Fruit fly (Drosophila melanogaster): ENCODE data around the gene CG34307.

CG34307 gene

DNA sequence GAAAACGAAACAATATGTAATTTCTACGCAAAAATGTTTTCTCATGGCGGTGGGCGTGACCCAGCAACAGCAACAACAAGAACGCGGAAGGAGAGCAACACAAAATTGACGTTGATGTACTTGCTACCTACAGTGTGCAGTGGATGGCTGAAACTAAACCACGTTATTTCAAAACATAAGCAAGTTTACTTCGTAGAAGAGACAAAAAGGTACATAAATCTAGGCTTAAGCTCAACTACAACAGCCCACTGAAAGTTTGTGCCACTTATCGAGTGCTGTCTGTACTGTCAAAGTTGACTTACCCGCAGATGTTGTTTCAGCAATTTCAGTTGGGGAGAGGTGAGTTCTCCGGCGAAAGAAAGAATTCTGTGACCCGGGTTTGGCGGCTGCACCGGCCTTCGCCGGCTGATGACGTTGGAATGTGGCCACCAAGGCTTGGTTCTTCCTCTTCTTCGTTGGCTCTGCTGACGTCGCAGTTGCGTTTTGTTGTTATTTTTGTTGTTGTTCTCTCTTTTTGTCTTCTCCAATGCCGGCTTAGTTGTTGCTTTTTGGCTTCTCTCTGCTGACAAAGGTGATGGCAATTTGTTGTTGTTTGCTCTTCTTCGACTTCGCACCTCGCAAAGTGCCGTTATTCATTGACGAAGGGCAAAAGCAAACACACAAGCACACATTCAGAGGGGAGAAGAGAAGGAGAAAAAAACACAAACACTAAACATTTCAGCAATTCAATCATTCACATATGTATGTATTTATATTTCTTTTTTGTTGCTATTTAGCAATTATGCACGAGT is 49.9 kb downstream of the CG34307 start (continued):
- peak; percentile 68 for TF ChIP-seq achi (GFP tag; optimal IDR thresholded peaks at IDR 0.05)
- peak; percentile 35 for TF ChIP-seq fd59A (GFP tag; optimal IDR thresholded peaks at IDR 0.05)
- peak; percentile 16 for TF ChIP-seq CG6276 (GFP tag; optimal IDR thresholded peaks at IDR 0.05)
- TF ChIP-seq topi (GFP tag; optimal IDR thresholded peaks at IDR 0.05), result peak; percentile 80
- TF ChIP-seq CG8119 (GFP tag; IDR thresholded peaks at IDR 0.05), result peak; percentile 41; the same call in 2 of the 3 replicates
- peak; percentile 87 for TF ChIP-seq Eip78C (GFP tag)
- TF ChIP-seq fkh (GFP tag; optimal IDR thresholded peaks at IDR 0.05), result peak; percentile 67
- no peak for TF ChIP-seq CG8319 (GFP tag; optimal IDR thresholded peaks at IDR 0.05)
- peak; percentile 74 for TF ChIP-seq eg (GFP tag; IDR thresholded peaks at IDR 0.05)
- TF ChIP-seq dsx (GFP tag; optimal IDR thresholded peaks at IDR 0.05; ENCODE audit: poor library complexity, severe bottlenecking), result peak; percentile 48
- TF ChIP-seq net (GFP tag; optimal IDR thresholded peaks at IDR 0.05), result peak; percentile 55
- TF ChIP-seq Eip93F (GFP tag; optimal IDR thresholded peaks at IDR 0.05), result peak; percentile 3
- TF ChIP-seq CG6792 (GFP tag; optimal IDR thresholded peaks at IDR 0.05), result peak; percentile 69
- peak; percentile 85 for TF ChIP-seq CG31627 (GFP tag; optimal IDR thresholded peaks at IDR 0.05)
- peak; percentile 33 for TF ChIP-seq CG11762 (GFP tag; optimal IDR thresholded peaks at IDR 0.05; ENCODE audit: insufficient read depth)
- peak; percentile 57 for TF ChIP-seq CG6808 (GFP tag; optimal IDR thresholded peaks at IDR 0.05)
- TF ChIP-seq CG6163 (GFP tag; IDR thresholded peaks at IDR 0.05), result peak; percentile 72
- peak; percentile 60 for TF ChIP-seq CG15336 (GFP tag; IDR thresholded peaks at IDR 0.05)
- TF ChIP-seq dac (GFP tag; optimal IDR thresholded peaks at IDR 0.05), result no peak
- peak; percentile 76 for TF ChIP-seq lz (GFP tag; optimal IDR thresholded peaks at IDR 0.05)
- TF ChIP-seq OdsH (GFP tag; optimal IDR thresholded peaks at IDR 0.05), result peak; percentile 63
- TF ChIP-seq Sox102F (GFP tag; optimal IDR thresholded peaks at IDR 0.05), result peak; percentile 79
- peak; percentile 30 for TF ChIP-seq CG4318 (GFP tag; optimal IDR thresholded peaks at IDR 0.05)
- TF ChIP-seq ss (GFP tag; optimal IDR thresholded peaks at IDR 0.05), result peak; percentile 37 to 70
- TF ChIP-seq pdm3 (GFP tag; optimal IDR thresholded peaks at IDR 0.05), result peak; percentile 65
- TF ChIP-seq Ets21C (GFP tag; optimal IDR thresholded peaks at IDR 0.05), result peak; percentile 64
- peak; percentile 67 for TF ChIP-seq CG32006 (GFP tag; optimal IDR thresholded peaks at IDR 0.05)

DNA sequence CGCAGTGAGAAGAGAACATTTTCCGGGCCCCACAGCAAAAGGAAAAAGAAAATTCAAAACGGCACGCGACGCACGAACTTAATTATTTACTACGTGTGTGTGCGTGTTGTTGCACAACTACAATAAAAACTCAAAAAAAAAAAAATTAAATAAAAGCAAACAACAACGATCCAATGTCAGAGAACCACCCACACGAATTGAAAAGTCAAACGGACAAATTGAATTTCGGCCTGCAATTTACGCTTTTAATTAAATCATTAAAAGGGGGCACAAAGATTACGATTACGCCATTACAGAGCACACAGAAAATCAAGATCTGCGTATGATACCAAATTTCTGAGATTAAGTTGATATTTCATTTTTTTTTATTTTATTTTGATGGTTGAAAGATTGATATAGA is 50.6 kb downstream of the CG34307 start:
- TF ChIP-seq CG11762 (GFP tag; optimal IDR thresholded peaks at IDR 0.05; ENCODE audit: insufficient read depth) (no peak), CG32006 (GFP tag; optimal IDR thresholded peaks at IDR 0.05) (peak; percentile 11), svp (GFP tag) (peak; percentile 33), eg (GFP tag; IDR thresholded peaks at IDR 0.05) (0 out of 3 replicates have a peak, but pooled peaks have one; percentile 15), Eip93F (GFP tag; optimal IDR thresholded peaks at IDR 0.05) (no peak)

Data from whole organism, prepupa.